Fruit fly (Drosophila melanogaster) whole organism, adult: ENCODE results near the gene CG1983.

ENCODE experiments used
- CG11617 ChIP-seq: fragments of 200-800 bp; sonication (Bioruptor generic); optimal IDR thresholded peaks from 2 replicates; lab custom pipeline; 2017; ENCODE audit warnings: mild to moderate bottlenecking, missing biosample characterization, missing genetic modification reagents, missing genetic modification characterization
- CG12768 ChIP-seq: fragments of 200-800 bp; sonication (Bioruptor generic); optimal IDR thresholded peaks from 2 replicates; lab custom pipeline; 2017; ENCODE audit warnings: missing biosample characterization, missing genetic modification characterization, mild to moderate bottlenecking, moderate library complexity, missing genetic modification reagents
- CG5204 ChIP-seq: fragments of 200-800 bp; sonication (Bioruptor generic); optimal IDR thresholded peaks from 2 replicates; lab custom pipeline; 2016; ENCODE audit warnings: missing biosample characterization, missing genetic modification characterization
- CG7045 ChIP-seq: fragments of 200-800 bp; sonication (Bioruptor generic); optimal IDR thresholded peaks from 2 replicates; lab custom pipeline; 2017; ENCODE audit warnings: missing biosample characterization, mild to moderate bottlenecking, missing genetic modification characterization
- CG7101 ChIP-seq: fragments of 200-800 bp; sonication (Bioruptor generic); optimal IDR thresholded peaks from 2 replicates; lab custom pipeline; 2018; ENCODE audit warnings: missing biosample characterization, mild to moderate bottlenecking, missing genetic modification characterization, moderate library complexity
- Clk ChIP-seq: fragments of 200-800 bp; sonication (Bioruptor generic); optimal IDR thresholded peaks from 2 replicates; lab custom pipeline; 2017; ENCODE audit warnings: missing biosample characterization, missing genetic modification characterization
- bab1 ChIP-seq: fragments of 200-800 bp; sonication (Bioruptor generic); optimal IDR thresholded peaks from 3 replicates; lab custom pipeline; 2019; ENCODE audit warnings: missing biosample characterization, mild to moderate bottlenecking, missing genetic modification characterization, moderate library complexity
- cic ChIP-seq: fragments of 200-800 bp; sonication (Bioruptor generic); optimal IDR thresholded peaks from 2 replicates; lab custom pipeline; 2017; ENCODE audit warnings: missing biosample characterization, mild to moderate bottlenecking, missing genetic modification characterization, moderate library complexity
- cnc ChIP-seq, 2 experiments: fragments of >200 bp; optimal IDR thresholded peaks; 2 replicates each; lab custom pipeline; 2017
- kay ChIP-seq: fragments of 200-800 bp; sonication (Bioruptor generic); peaks from one replicate; lab custom pipeline; 2016; ENCODE audit warnings: missing biosample characterization, missing genetic modification characterization, borderline replicate concordance
- ovo ChIP-seq: fragments of 200-800 bp; sonication (Bioruptor generic); optimal IDR thresholded peaks from 2 replicates; lab custom pipeline; 2016; ENCODE audit warnings: missing biosample characterization, missing genetic modification characterization
- pad ChIP-seq: fragments of 200-800 bp; sonication (Bioruptor generic); optimal IDR thresholded peaks from 3 replicates; lab custom pipeline; 2017; ENCODE audit warnings: missing biosample characterization, missing genetic modification characterization, mild to moderate bottlenecking, moderate library complexity, missing genetic modification reagents
- tj ChIP-seq: fragments of 200-800 bp; sonication (Bioruptor generic); optimal IDR thresholded peaks from 3 replicates; lab custom pipeline; 2017; ENCODE audit warnings: missing biosample characterization, mild to moderate bottlenecking, missing genetic modification characterization, moderate library complexity
- toe ChIP-seq: fragments of 200-800 bp; sonication (Bioruptor generic); optimal IDR thresholded peaks from 2 replicates; lab custom pipeline; 2016; ENCODE audit warnings: missing biosample characterization, missing genetic modification characterization

DNA sequence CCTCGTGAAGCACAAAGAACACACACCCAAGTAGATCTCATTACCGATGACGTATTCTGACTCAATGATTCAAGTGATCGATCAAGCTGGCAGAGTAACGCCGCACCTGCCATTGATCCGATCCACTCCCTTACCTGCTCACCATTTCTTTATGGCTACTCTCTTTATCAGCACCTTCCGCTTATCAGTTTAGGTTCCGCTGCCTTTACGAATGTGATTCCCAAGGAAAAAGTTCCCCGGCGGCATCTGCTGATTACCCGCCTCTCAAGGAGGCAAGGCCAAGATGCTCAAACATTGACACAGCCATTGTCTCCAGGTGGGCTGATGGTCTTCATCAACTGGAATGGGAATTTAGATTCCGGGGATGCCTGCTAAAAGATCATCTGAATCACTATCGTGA is 37.5 kb upstream of the CG1983 start:
- TF ChIP-seq ovo (GFP tag; lab: Kevin White, UChicago) (no peak), kay (no peak), CG12768 (GFP tag; lab: Kevin White, UChicago) (no peak), CG5204 (GFP tag; lab: Kevin White, UChicago) (no peak), cic (no peak), pad (GFP tag; lab: Kevin White, UChicago) (no peak), tj (GFP tag; lab: Kevin White, UChicago) (no peak), toe (no peak), CG7045 (GFP tag; lab: Kevin White, UChicago) (no peak), bab1 (GFP tag; lab: Kevin White, UChicago) (no peak), cnc (optimal IDR thresholded peaks at IDR 0.05; lab: Kevin White, UChicago) (no peak), CG11617 (GFP tag; lab: Kevin White, UChicago) (no peak), CG7101 (tag; lab: Kevin White, UChicago) (no peak), Clk (GFP tag; lab: Kevin White, UChicago) (no peak)
